Fruit fly (Drosophila melanogaster): ENCODE measurements around the gene CG7483.

- TF ChIP-seq jim (GFP tag; optimal IDR thresholded peaks at IDR 0.05) (no peak), rgr (GFP tag; optimal IDR thresholded peaks at IDR 0.05) (peak; percentile 59), fru (GFP tag; optimal IDR thresholded peaks at IDR 0.05) (no peak), Jra (GFP tag; optimal IDR thresholded peaks at IDR 0.05) (no peak), CG32264 (GFP tag; optimal IDR thresholded peaks at IDR 0.05) (no peak), Hr83 (GFP tag; optimal IDR thresholded peaks at IDR 0.05; ENCODE audit: poor library complexity, severe bottlenecking) (no peak), Rel (GFP tag; optimal IDR thresholded peaks at IDR 0.05) (no peak), Rel (tag; optimal IDR thresholded peaks at IDR 0.05) (no peak), pan (optimal IDR thresholded peaks at IDR 0.05) (no peak), psq (GFP tag; optimal IDR thresholded peaks at IDR 0.05) (no peak), Sp1 (GFP tag; optimal IDR thresholded peaks at IDR 0.05) (no peak), usp (GFP tag; optimal IDR thresholded peaks at IDR 0.05) (no peak)
Observed at dm6 chr3R:8343251-8343744, 30.3 kb downstream of the CG7483 start, which contains the start of the genes PNKP and COX7AL.
